Worm (Caenorhabditis elegans): ENCODE results near the gene srsx-38.
"Not testable (repeated sequence)": the region's sequence is repeated elsewhere in the genome, so short reads cannot be mapped to it uniquely, and the experiment has no call there.

Gene srsx-38

ce11 chrV:15815962-15816432 is 8.7 kb upstream of the srsx-38 start, which contains the start of the genes fbxa-69 and F54B8.4 (continued):
- TF ChIP-seq nhr-28 (tag; optimal IDR thresholded peaks at IDR 0.05) = peak; percentile 43
- peak; percentile 12; the same call in 1 of the 2 replicates for TF ChIP-seq dmd-6 (GFP tag; IDR thresholded peaks at IDR 0.05)

- not testable (repeated sequence) for TF ChIP-seq jun-1 (tag; optimal IDR thresholded peaks at IDR 0.05); fos-1 (tag; optimal IDR thresholded peaks at IDR 0.05); pha-4 (GFP tag; IDR thresholded peaks at IDR 0.05); pha-4 (tag; optimal IDR thresholded peaks at IDR 0.05)
Measured at ce11 chrV:15811982-15812381, 4.7 kb upstream of the srsx-38 start, which contains the start of gene nhr-282. nhr-282 (plus strand) TSS chrV:15812282.

- TF ChIP-seq dve-1 (tag; optimal IDR thresholded peaks at IDR 0.05; ENCODE audit: insufficient read depth) (no peak), vab-7 (GFP tag; IDR thresholded peaks at IDR 0.05) (no peak), ceh-62 (tag; optimal IDR thresholded peaks at IDR 0.05) (no peak), nhr-237 (tag; optimal IDR thresholded peaks at IDR 0.05) (no peak), sdz-12 (GFP tag; optimal IDR thresholded peaks at IDR 0.05) (no peak), Y105C5A.15 (GFP tag; IDR thresholded peaks at IDR 0.05) (no peak), D1046.2 (GFP tag; IDR thresholded peaks at IDR 0.05) (no peak), unc-39 (tag; optimal IDR thresholded peaks at IDR 0.05) (no peak), ceh-20 (GFP tag; IDR thresholded peaks at IDR 0.05) (no peak), ZK546.5 (tag; optimal IDR thresholded peaks at IDR 0.05) (no peak), mes-2 (tag; optimal IDR thresholded peaks at IDR 0.05; ENCODE audit: poor library complexity, severe bottlenecking) (no peak), Y48G9A.11 (GFP tag; IDR thresholded peaks at IDR 0.05) (no peak), ztf-11 (tag; optimal IDR thresholded peaks at IDR 0.05) (no peak)
Measured at ce11 chrV:15810446-15810845, 3.1 kb upstream of the srsx-38 start, which contains the start of gene F54B8.1. F54B8.1 (plus strand) TSS chrV:15810746.

DNA sequence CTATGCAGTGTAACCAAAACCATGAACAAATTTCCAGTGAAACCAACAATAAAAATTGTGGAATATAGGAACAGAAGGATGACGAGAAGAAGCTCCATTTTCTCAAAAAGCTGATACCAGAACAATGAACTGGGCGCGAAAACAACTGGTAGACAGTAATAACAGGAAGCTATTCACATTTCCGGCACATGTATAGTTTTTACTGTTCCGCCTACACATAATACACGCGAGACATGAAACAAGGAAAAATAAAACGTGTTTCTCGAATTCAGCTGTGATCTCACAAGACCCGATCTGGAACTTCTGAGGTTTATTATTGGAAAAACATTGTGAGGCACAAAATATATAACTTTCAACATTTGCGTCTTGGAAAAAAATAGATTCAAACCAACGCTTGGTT is 2.2 kb upstream of the srsx-38 start, which contains the start of gene srsx-36:
TSS of gene srsx-36 (minus strand) at position 101 of the 400 bp plus-strand sequence.
- no peak for TF ChIP-seq mxl-2 (GFP tag; conservative IDR thresholded peaks at IDR 0.05)
- no peak for TF ChIP-seq dmd-8 (GFP tag; IDR thresholded peaks at IDR 0.05)
- no peak for TF ChIP-seq F37D6.2 (tag; optimal IDR thresholded peaks at IDR 0.05)
- TF ChIP-seq nhr-48 (tag; optimal IDR thresholded peaks at IDR 0.05) = no peak
- no peak for TF ChIP-seq lin-13 (GFP tag; optimal IDR thresholded peaks at IDR 0.05)
- TF ChIP-seq lir-3 (tag; optimal IDR thresholded peaks at IDR 0.05) = no peak
- no peak for TF ChIP-seq F44E2.7 (GFP tag; IDR thresholded peaks at IDR 0.05)
- TF ChIP-seq lin-39 (tag; optimal IDR thresholded peaks at IDR 0.05) = no peak
- no peak for TF ChIP-seq nhr-77 (tag; optimal IDR thresholded peaks at IDR 0.05)
- no peak for TF ChIP-seq daf-12 (tag; optimal IDR thresholded peaks at IDR 0.05)

- TF ChIP-seq jun-1 (tag; optimal IDR thresholded peaks at IDR 0.05); aha-1 (tag); lin-13 (GFP tag; optimal IDR thresholded peaks at IDR 0.05): not testable (repeated sequence)
Measured at ce11 chrV:15803748-15804147, 3.6 kb downstream of the srsx-38 start, which contains the start of gene T26E4.18. T26E4.18 (minus strand) TSS chrV:15803848.

- not testable (repeated sequence) for TF ChIP-seq nhr-28 (tag; optimal IDR thresholded peaks at IDR 0.05); T26A8.4 (GFP tag; IDR thresholded peaks at IDR 0.05); snpc-1.2 (GFP tag; IDR thresholded peaks at IDR 0.05)
Measured at ce11 chrV:15803079-15803478, 4.2 kb downstream of the srsx-38 start, which contains the start of gene srd-27. srd-27 (plus strand) TSS chrV:15803379.
